Worm (Caenorhabditis elegans) whole organism, young adult: Measurements from ENCODE around the gene F42D1.4.

Experiments used
- B0019.2 ChIP-seq: fragments of 200-800 bp; sonication (Bioruptor generic); conservative IDR thresholded peaks from 2 replicates; pipeline ENCODE4 v1.3.6; 2022; ENCODE audit warnings: missing genetic modification reagents, missing genetic modification characterization, missing compliant biosample characterization
- B0035.1 ChIP-seq: sonication (generic microtip); optimal IDR thresholded peaks from 2 replicates; lab custom pipeline; 2016; ENCODE audit warnings: missing genetic modification characterization, mild to moderate bottlenecking, missing compliant biosample characterization, missing genotype, missing genetic modification reagents
- B0336.3 ChIP-seq: fragments of 200-800 bp; sonication (Bioruptor generic); IDR thresholded peaks from 2 replicates; pipeline ENCODE4 v1.3.6; 2022; ENCODE audit warnings: missing genetic modification characterization, missing compliant biosample characterization
- F10E7.11 ChIP-seq: sonication (generic microtip); optimal IDR thresholded peaks from 2 replicates; lab custom pipeline; 2017; ENCODE audit warnings: mild to moderate bottlenecking, missing genetic modification characterization, moderate library complexity, missing compliant biosample characterization
- F33H1.4 ChIP-seq: fragments of 200-800 bp; sonication (Bioruptor generic); IDR thresholded peaks from 2 replicates; pipeline ENCODE4 v1.3.6; 2022; ENCODE audit warnings: missing genetic modification reagents, missing genetic modification characterization, missing compliant biosample characterization
- F37B4.10 ChIP-seq: fragments of 200-800 bp; sonication (Bioruptor generic); IDR thresholded peaks from 2 replicates; pipeline ENCODE4 v1.3.6; 2022; ENCODE audit warnings: missing genetic modification characterization, missing compliant biosample characterization
- F57C9.4 ChIP-seq: sonication (generic microtip); optimal IDR thresholded peaks from 2 replicates; lab custom pipeline; 2017; ENCODE audit warnings: mild to moderate bottlenecking, missing genetic modification characterization, missing compliant biosample characterization
- K11D2.4 ChIP-seq: fragments of 200-800 bp; sonication (Bioruptor generic); IDR thresholded peaks from 2 replicates; pipeline ENCODE4 v1.3.6; 2022; ENCODE audit warnings: missing genetic modification reagents, missing genetic modification characterization, missing compliant biosample characterization
- Y79H2A.3 ChIP-seq: fragments of 200-800 bp; sonication (Bioruptor generic); conservative IDR thresholded peaks from 2 replicates; pipeline ENCODE4 v1.3.6; 2022; ENCODE audit warnings: missing genetic modification reagents, missing genetic modification characterization, missing compliant biosample characterization
- athp-1 ChIP-seq: sonication (generic microtip); optimal IDR thresholded peaks from 2 replicates; lab custom pipeline; 2017; ENCODE audit warnings: mild to moderate bottlenecking, missing genetic modification characterization, missing compliant biosample characterization
- attf-5 ChIP-seq: fragments of 200-800 bp; sonication (Bioruptor generic); optimal IDR thresholded peaks from 2 replicates; lab custom pipeline; 2018; ENCODE audit warnings: mild to moderate bottlenecking, missing genetic modification characterization, missing compliant biosample characterization
- bed-2 ChIP-seq: fragments of 200-800 bp; sonication (Bioruptor generic); IDR thresholded peaks from 2 replicates; pipeline ENCODE4 v1.3.6; 2022; ENCODE audit warnings: missing genetic modification reagents, missing genetic modification characterization, missing compliant biosample characterization
- ccch-3 ChIP-seq: fragments of 200-800 bp; sonication (Bioruptor generic); optimal IDR thresholded peaks from 2 replicates; lab custom pipeline; 2018; ENCODE audit warnings: mild to moderate bottlenecking, missing genetic modification characterization, missing compliant biosample characterization
- cebp-1 ChIP-seq, 2 experiments: fragments of 200-800 bp in 1 of 2; sonication (Bioruptor generic) in 1 of 2; sonication (generic microtip) in 1 of 2; IDR thresholded peaks in 1 of 2; optimal IDR thresholded peaks in 1 of 2; 2 replicates each; pipeline versions ENCODE4 v1.3.6 to Lab custom; 2017 to 2022; ENCODE audit warnings: missing compliant biosample characterization in 2 of 2, missing genetic modification characterization in 2 of 2, mild to moderate bottlenecking in 1 of 2, missing genetic modification reagents in 1 of 2, moderate library complexity in 1 of 2
- ceh-91 ChIP-seq: fragments of 200-800 bp; sonication (Bioruptor generic); IDR thresholded peaks from 2 replicates; pipeline ENCODE4 v1.3.6; 2022; ENCODE audit warnings: missing genetic modification reagents, missing genetic modification characterization, missing compliant biosample characterization
- chd-7 ChIP-seq: sonication (generic microtip); optimal IDR thresholded peaks from 2 replicates; lab custom pipeline; 2016; ENCODE audit warnings: mild to moderate bottlenecking, missing genetic modification characterization, moderate library complexity, missing compliant biosample characterization
- dox-1 ChIP-seq: fragments of 200-800 bp; sonication (Bioruptor generic); IDR thresholded peaks from 2 replicates; pipeline ENCODE4 v1.3.6; 2022; ENCODE audit warnings: missing genetic modification reagents, missing genetic modification characterization, missing compliant biosample characterization
- fkh-3 ChIP-seq: sonication (generic microtip); optimal IDR thresholded peaks from 2 replicates; lab custom pipeline; 2016; ENCODE audit warnings: mild to moderate bottlenecking, missing genetic modification characterization, missing compliant biosample characterization
- gei-17 ChIP-seq: fragments of 200-800 bp; sonication (Bioruptor generic); optimal IDR thresholded peaks from 2 replicates; lab custom pipeline; 2018; ENCODE audit warnings: mild to moderate bottlenecking, missing genetic modification characterization, missing compliant biosample characterization
- hlh-26 ChIP-seq: fragments of 200-800 bp; sonication (Bioruptor generic); conservative IDR thresholded peaks from 2 replicates; pipeline ENCODE4 v1.3.6; 2022; ENCODE audit warnings: missing genetic modification reagents, missing genetic modification characterization, missing compliant biosample characterization
- lag-1 ChIP-seq: fragments of 200-800 bp; sonication (Bioruptor generic); IDR thresholded peaks from 2 replicates; pipeline ENCODE4 v1.3.6; 2022; ENCODE audit warnings: missing genetic modification reagents, missing genetic modification characterization, missing compliant biosample characterization
- lin-40 ChIP-seq: sonication (generic microtip); optimal IDR thresholded peaks from 2 replicates; lab custom pipeline; 2016; ENCODE audit warnings: missing genetic modification characterization, mild to moderate bottlenecking, missing compliant biosample characterization, missing genotype, missing genetic modification reagents
- lin-54 ChIP-seq: fragments of 200-800 bp; sonication (Bioruptor generic); optimal IDR thresholded peaks from 2 replicates; lab custom pipeline; 2018; ENCODE audit warnings: mild to moderate bottlenecking, missing genetic modification characterization, missing compliant biosample characterization
- lir-1 ChIP-seq: fragments of 200-800 bp; sonication (Bioruptor generic); conservative IDR thresholded peaks from 2 replicates; pipeline ENCODE4 v1.3.6; 2022; ENCODE audit warnings: missing genetic modification reagents, missing genetic modification characterization, missing compliant biosample characterization
- lsy-27 ChIP-seq: sonication (generic microtip); optimal IDR thresholded peaks from 2 replicates; lab custom pipeline; 2017; ENCODE audit warnings: missing genetic modification characterization, mild to moderate bottlenecking, missing compliant biosample characterization, antibody characterized with exemption, missing genotype, borderline replicate concordance; ENCODE audit not compliant: insufficient read depth
- madf-3 ChIP-seq: fragments of 200-800 bp; sonication (Bioruptor generic); IDR thresholded peaks from 2 replicates; pipeline ENCODE4 v1.3.6; 2022; ENCODE audit warnings: missing genetic modification reagents, missing genetic modification characterization, missing compliant biosample characterization
- madf-8 ChIP-seq: fragments of 200-800 bp; sonication (Bioruptor generic); conservative IDR thresholded peaks from 2 replicates; pipeline ENCODE4 v1.3.6; 2022; ENCODE audit warnings: missing genetic modification reagents, missing genetic modification characterization, missing compliant biosample characterization
- mcd-1 ChIP-seq: fragments of 200-800 bp; sonication (Bioruptor generic); IDR thresholded peaks from 2 replicates; pipeline ENCODE4 v1.3.6; 2022; ENCODE audit warnings: missing genetic modification reagents, missing genetic modification characterization, missing compliant biosample characterization
- mes-4 ChIP-seq: sonication (generic microtip); optimal IDR thresholded peaks from 2 replicates; lab custom pipeline; 2016; ENCODE audit warnings: missing genotype, missing genetic modification characterization, missing compliant biosample characterization
- nfya-2 ChIP-seq: fragments of 200-800 bp; sonication (Bioruptor generic); IDR thresholded peaks from 2 replicates; pipeline ENCODE4 v1.3.6; 2022; ENCODE audit warnings: missing genetic modification reagents, missing genetic modification characterization, missing compliant biosample characterization
- nhr-179 ChIP-seq: sonication (generic microtip); optimal IDR thresholded peaks from 2 replicates; lab custom pipeline; 2016; ENCODE audit warnings: mild to moderate bottlenecking, missing genetic modification characterization, missing compliant biosample characterization
- nhr-80 ChIP-seq: sonication (generic microtip); optimal IDR thresholded peaks from 2 replicates; lab custom pipeline; 2016; ENCODE audit warnings: missing genetic modification characterization, missing compliant biosample characterization
- sea-2 ChIP-seq: fragments of 200-800 bp; sonication (Bioruptor generic); IDR thresholded peaks from 2 replicates; pipeline ENCODE4 v1.3.6; 2022; ENCODE audit warnings: missing genetic modification characterization, missing compliant biosample characterization
- somi-1 ChIP-seq: fragments of 200-800 bp; sonication (Bioruptor generic); optimal IDR thresholded peaks from 2 replicates; lab custom pipeline; 2018; ENCODE audit warnings: mild to moderate bottlenecking, missing genetic modification characterization, missing compliant biosample characterization
- tlf-1 ChIP-seq: fragments of 200-800 bp; sonication (Bioruptor generic); optimal IDR thresholded peaks from 2 replicates; lab custom pipeline; 2018; ENCODE audit warnings: mild to moderate bottlenecking, missing genetic modification characterization, missing compliant biosample characterization
- xnd-1 ChIP-seq: sonication (generic microtip); optimal IDR thresholded peaks from 2 replicates; lab custom pipeline; 2016; ENCODE audit warnings: missing genotype, missing genetic modification reagents, missing genetic modification characterization, missing compliant biosample characterization
- ztf-3 ChIP-seq: fragments of 200-800 bp; sonication (Bioruptor generic); optimal IDR thresholded peaks from 2 replicates; lab custom pipeline; 2018; ENCODE audit warnings: mild to moderate bottlenecking, missing genetic modification characterization, missing compliant biosample characterization

Gene F42D1.4

DNA sequence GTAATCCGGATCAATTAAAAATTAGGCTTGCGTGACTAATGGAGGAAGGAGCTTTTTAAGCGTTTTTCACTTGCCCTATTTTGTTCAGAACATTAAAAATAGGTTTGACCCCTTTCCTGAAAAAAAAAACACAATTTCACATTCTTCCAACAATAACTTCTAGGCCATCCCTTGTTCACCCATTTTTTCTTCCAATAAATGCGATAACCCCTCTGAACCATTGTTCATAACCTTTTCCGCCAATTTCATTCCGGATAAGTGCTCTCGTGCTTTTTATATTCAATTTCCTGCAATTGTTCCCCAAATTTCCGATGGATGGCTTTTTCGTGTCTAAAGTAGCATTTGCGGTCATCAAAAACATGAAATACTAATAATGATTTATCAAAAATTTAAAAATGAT is 8.4 kb downstream of the F42D1.4 start (continued):
- TF ChIP-seq B0336.3 (GFP tag; lab: Robert Waterston, UW) (peak; percentile 46; the same call in 1 of the 2 replicates), bed-2 (GFP tag; lab: Robert Waterston, UW) (no peak), hlh-26 (GFP tag; lab: Robert Waterston, UW) (no peak), madf-8 (GFP tag; lab: Robert Waterston, UW) (no peak), ceh-91 (GFP tag; lab: Robert Waterston, UW) (no peak), nhr-80 (tag; lab: Kevin White, UChicago) (no peak), lag-1 (GFP tag; lab: Robert Waterston, UW) (no peak), lin-40 (tag; lab: Kevin White, UChicago) (peak; percentile 4), gei-17 (GFP tag; lab: Kevin White, UChicago) (no peak), F37B4.10 (no peak), nhr-179 (tag; lab: Kevin White, UChicago) (no peak), mes-4 (tag; lab: Kevin White, UChicago) (no peak), Y79H2A.3 (GFP tag; lab: Robert Waterston, UW) (no peak), athp-1 (tag; lab: Kevin White, UChicago) (no peak), attf-5 (GFP tag; lab: Kevin White, UChicago) (no peak), F10E7.11 (tag; lab: Kevin White, UChicago) (no peak), F33H1.4 (GFP tag; lab: Robert Waterston, UW) (no peak), chd-7 (no peak), dox-1 (GFP tag; lab: Robert Waterston, UW) (no peak), madf-3 (GFP tag; lab: Robert Waterston, UW) (0 out of 2 replicates have a peak, but pooled peaks have one; percentile 13), mcd-1 (GFP tag; lab: Robert Waterston, UW) (no peak), nfya-2 (GFP tag; lab: Robert Waterston, UW) (no peak), cebp-1 (GFP tag; IDR thresholded peaks at IDR 0.05; lab: Robert Waterston, UW) (no peak), cebp-1 (tag; optimal IDR thresholded peaks at IDR 0.05; lab: Kevin White, UChicago) (peak; percentile 63), ccch-3 (GFP tag; lab: Kevin White, UChicago) (no peak), F57C9.4 (peak; percentile 28)

DNA sequence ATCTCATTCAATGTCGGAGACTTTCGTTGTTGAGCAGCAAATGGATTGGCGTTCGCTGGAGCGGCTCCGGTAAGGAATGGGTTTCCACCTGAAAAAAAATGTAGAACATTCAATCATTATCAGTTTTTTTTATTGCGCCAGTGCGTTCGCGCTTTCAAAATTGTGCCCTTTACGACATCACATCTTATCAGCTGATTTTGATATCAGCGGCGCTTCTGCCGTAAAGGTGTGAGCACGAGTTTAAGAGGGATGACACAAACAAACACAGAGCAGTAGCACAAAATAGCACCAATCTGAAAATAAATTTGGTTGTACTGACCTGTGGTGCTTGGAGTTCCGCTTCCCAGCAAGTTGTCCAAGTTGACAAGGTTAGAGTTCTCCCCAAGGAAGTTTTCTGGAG is 9.7 kb downstream of the F42D1.4 start:
- peak; percentile 7 for TF ChIP-seq attf-5 (GFP tag; lab: Kevin White, UChicago)
- TF ChIP-seq tlf-1 (GFP tag; lab: Kevin White, UChicago), result peak; percentile 26
- TF ChIP-seq somi-1 (GFP tag; lab: Kevin White, UChicago), result no peak
- no peak for TF ChIP-seq xnd-1
- TF ChIP-seq B0336.3 (GFP tag; lab: Robert Waterston, UW), result no peak
- TF ChIP-seq ccch-3 (GFP tag; lab: Kevin White, UChicago), result no peak
- TF ChIP-seq K11D2.4 (GFP tag; lab: Robert Waterston, UW), result peak; percentile 34; the same call in 1 of the 2 replicates
- 0 out of 2 replicates have a peak, but pooled peaks have one; percentile 38 for TF ChIP-seq lag-1 (GFP tag; lab: Robert Waterston, UW)
- TF ChIP-seq B0019.2 (GFP tag; lab: Robert Waterston, UW), result no peak
- TF ChIP-seq nhr-80 (tag; lab: Kevin White, UChicago), result peak; percentile 83
- 0 out of 2 replicates have a peak, but pooled peaks have one; percentile 27 for TF ChIP-seq sea-2 (GFP tag; lab: Robert Waterston, UW)
- peak; percentile 13; the same call in 1 of the 2 replicates for TF ChIP-seq lir-1 (GFP tag; lab: Robert Waterston, UW)
- no peak for TF ChIP-seq ztf-3 (GFP tag; lab: Kevin White, UChicago)
- no peak for TF ChIP-seq B0035.1 (tag; lab: Kevin White, UChicago)
- TF ChIP-seq cebp-1 (GFP tag; IDR thresholded peaks at IDR 0.05; lab: Robert Waterston, UW), result no peak
- TF ChIP-seq cebp-1 (tag; optimal IDR thresholded peaks at IDR 0.05; lab: Kevin White, UChicago), result peak; percentile 32
- no peak for TF ChIP-seq fkh-3 (tag; lab: Kevin White, UChicago)
- TF ChIP-seq dox-1 (GFP tag; lab: Robert Waterston, UW), result peak; percentile 36; the same call in 1 of the 2 replicates
- TF ChIP-seq lsy-27 (tag; lab: Kevin White, UChicago), result no peak
- TF ChIP-seq lin-54, result peak; percentile 19
